Fruit fly (Drosophila melanogaster): ENCODE data around the gene CG31869.

DNA sequence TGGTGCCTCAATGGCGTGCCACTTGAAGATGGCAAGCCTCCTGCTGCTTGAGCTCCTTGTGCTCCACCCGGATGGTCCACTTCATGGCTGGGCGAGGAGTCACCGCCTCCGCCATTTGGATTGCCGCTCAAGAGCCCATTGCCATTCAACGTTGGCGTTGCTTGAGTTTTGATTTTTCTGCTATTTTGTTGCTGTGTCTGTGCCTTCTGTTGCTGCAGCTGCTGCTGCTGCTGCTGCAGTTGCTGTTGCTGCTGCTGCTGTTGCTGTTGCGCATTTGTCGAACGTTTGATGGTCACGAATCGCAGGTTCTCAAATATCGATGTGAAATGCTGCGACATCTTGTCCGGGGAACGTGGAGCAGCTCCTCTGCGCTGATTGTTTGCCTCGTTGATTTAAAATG lies 30.7 kb upstream of the CG31869 start:
- TF ChIP-seq h (optimal IDR thresholded peaks at IDR 0.05): no peak
- no peak for TF ChIP-seq Myc (optimal IDR thresholded peaks at IDR 0.05)
- TF ChIP-seq insv (optimal IDR thresholded peaks at IDR 0.05): no peak
